Fruit fly (Drosophila melanogaster) whole organism, pupa: ENCODE results near the gene CG31677.

ENCODE experiments used
- CG10348 ChIP-seq: fragments of 200-800 bp; sonication (Bioruptor generic); IDR thresholded peaks from 2 replicates; pipeline ENCODE4 v1.3.6; 2022; ENCODE audit warnings: missing biosample characterization, missing genetic modification characterization
- CG12605 ChIP-seq: fragments of 200-800 bp; sonication (Bioruptor generic); IDR thresholded peaks from 2 replicates; pipeline ENCODE4 v1.3.6; 2022; ENCODE audit warnings: missing biosample characterization, missing genetic modification characterization
- CG13204 ChIP-seq: fragments of 200-800 bp; sonication (Bioruptor generic); optimal IDR thresholded peaks from 2 replicates; lab custom pipeline; 2018; ENCODE audit warnings: missing biosample characterization, mild to moderate bottlenecking, missing genetic modification characterization, moderate library complexity
- CG14655 ChIP-seq: fragments of 200-800 bp; sonication (Bioruptor generic); optimal IDR thresholded peaks from 3 replicates; lab custom pipeline; 2017; ENCODE audit warnings: mild to moderate bottlenecking, missing biosample characterization, missing genetic modification reagents, missing genetic modification characterization
- CG15710 ChIP-seq: fragments of 200-800 bp; sonication (Bioruptor generic); optimal IDR thresholded peaks from 2 replicates; lab custom pipeline; 2018; ENCODE audit warnings: missing biosample characterization, mild to moderate bottlenecking, missing genetic modification characterization, moderate library complexity
- CG17806 ChIP-seq: fragments of 200-800 bp; sonication (Bioruptor generic); optimal IDR thresholded peaks from 2 replicates; lab custom pipeline; 2018; ENCODE audit warnings: missing biosample characterization, mild to moderate bottlenecking, missing genetic modification characterization, moderate library complexity
- CG32121 ChIP-seq: fragments of 200-800 bp; sonication (Bioruptor generic); IDR thresholded peaks from 2 replicates; pipeline ENCODE4 v1.3.6; 2022; ENCODE audit warnings: missing biosample characterization, missing genetic modification characterization
- CG34367 ChIP-seq: fragments of 200-800 bp; sonication (Bioruptor generic); optimal IDR thresholded peaks from 2 replicates; lab custom pipeline; 2018; ENCODE audit warnings: missing biosample characterization, mild to moderate bottlenecking, missing genetic modification characterization
- CG4496 ChIP-seq: fragments of 200-800 bp; sonication (Bioruptor generic); IDR thresholded peaks from 3 replicates; pipeline ENCODE4 v1.3.6; 2022; ENCODE audit warnings: missing biosample characterization, missing genetic modification characterization
- CG8159 ChIP-seq: fragments of 200-800 bp; sonication (Bioruptor generic); optimal IDR thresholded peaks from 3 replicates; lab custom pipeline; 2018; ENCODE audit warnings: missing biosample characterization, mild to moderate bottlenecking, missing genetic modification characterization, moderate library complexity
- CG8301 ChIP-seq: fragments of 200-800 bp; sonication (Bioruptor generic); optimal IDR thresholded peaks from 2 replicates; lab custom pipeline; 2018; ENCODE audit warnings: missing biosample characterization, mild to moderate bottlenecking, missing genetic modification characterization
- CG9948 ChIP-seq: fragments of 200-800 bp; sonication (Bioruptor generic); optimal IDR thresholded peaks from 2 replicates; lab custom pipeline; 2018; ENCODE audit warnings: missing biosample characterization, mild to moderate bottlenecking, missing genetic modification characterization, moderate library complexity
- D1 ChIP-seq: fragments of 200-800 bp; sonication (Bioruptor generic); optimal IDR thresholded peaks from 2 replicates; lab custom pipeline; 2018; ENCODE audit warnings: missing biosample characterization, mild to moderate bottlenecking, missing genetic modification characterization, moderate library complexity
- EcR ChIP-seq: fragments of 200-800 bp; sonication (Bioruptor generic); optimal IDR thresholded peaks from 3 replicates; lab custom pipeline; 2019; ENCODE audit warnings: missing biosample characterization, missing genetic modification characterization, mild to moderate bottlenecking, moderate library complexity, missing genetic modification reagents
- Ets98B ChIP-seq: fragments of 200-800 bp; sonication (Bioruptor generic); IDR thresholded peaks from 2 replicates; pipeline ENCODE4 v1.3.6; 2022; ENCODE audit warnings: missing biosample characterization, missing genetic modification characterization
- Pif1A ChIP-seq: fragments of 200-800 bp; sonication (Bioruptor generic); optimal IDR thresholded peaks from 3 replicates; lab custom pipeline; 2016; ENCODE audit warnings: missing biosample characterization, missing genetic modification characterization
- Pif1B ChIP-seq: fragments of 200-800 bp; sonication (Bioruptor generic); optimal IDR thresholded peaks from 3 replicates; lab custom pipeline; 2016; ENCODE audit warnings: missing biosample characterization, missing genetic modification characterization
- Snoo ChIP-seq: fragments of 200-800 bp; sonication (Bioruptor generic); optimal IDR thresholded peaks from 3 replicates; lab custom pipeline; 2017; ENCODE audit warnings: missing biosample characterization, mild to moderate bottlenecking, missing genetic modification characterization, inconsistent platforms
- fd96Ca ChIP-seq: fragments of 200-800 bp; sonication (Bioruptor generic); IDR thresholded peaks from 3 replicates; pipeline ENCODE4 v1.3.6; 2022; ENCODE audit warnings: missing biosample characterization, missing genetic modification characterization
- gl ChIP-seq: fragments of 200-800 bp; sonication (Bioruptor generic); optimal IDR thresholded peaks from 2 replicates; lab custom pipeline; 2018; ENCODE audit warnings: missing biosample characterization, mild to moderate bottlenecking, missing genetic modification characterization
- rn ChIP-seq: fragments of 200-800 bp; sonication (Bioruptor generic); IDR thresholded peaks from 2 replicates; pipeline ENCODE4 v1.3.6; 2022; ENCODE audit warnings: missing biosample characterization, missing genetic modification characterization

CG31677 gene

dm6 chr2L:20604096-20604495, at the start of gene CG31677:
Gene CG31677, minus strand, starts transcription at chr2L:20604196.
- TF ChIP-seq CG15710 (tag; lab: Kevin White, UChicago): no peak
- TF ChIP-seq CG17806: no peak
- no peak for TF ChIP-seq Pif1A (GFP tag; lab: Kevin White, UChicago)

- TF ChIP-seq Ets98B (peak; percentile 28; the same call in 1 of the 2 replicates), gl (tag; lab: Kevin White, UChicago) (no peak), CG34367 (tag; lab: Kevin White, UChicago) (no peak), CG4496 (GFP tag; lab: Robert Waterston, UW) (no peak), CG9948 (tag; lab: Kevin White, UChicago) (no peak), CG17806 (peak; percentile 39), Pif1B (GFP tag; lab: Kevin White, UChicago) (no peak), CG14655 (GFP tag; lab: Kevin White, UChicago) (no peak), Snoo (peak; percentile 45), CG12605 (GFP tag; lab: Robert Waterston, UW) (0 out of 2 replicates have a peak, but pooled peaks have one; percentile 11), CG10348 (GFP tag; lab: Robert Waterston, UW) (no peak), D1 (tag; lab: Kevin White, UChicago) (no peak), fd96Ca (GFP tag; lab: Robert Waterston, UW) (no peak), CG15710 (tag; lab: Kevin White, UChicago) (peak; percentile 41), EcR (no peak), rn (GFP tag; lab: Robert Waterston, UW) (no peak), CG32121 (no peak; the same call in 1 of the 2 replicates), CG8159 (tag; lab: Kevin White, UChicago) (no peak), Pif1A (GFP tag; lab: Kevin White, UChicago) (no peak), CG8301 (tag; lab: Kevin White, UChicago) (no peak), CG13204 (no peak)
Observed at dm6 chr2L:20649891-20650290, 45.9 kb upstream of the CG31677 start, which contains the start of gene CG2611. Gene CG2611, plus strand, starts transcription at chr2L:20650189.

dm6 chr2L:20648612-20649011, 44.6 kb upstream of the CG31677 start, which contains the start of gene CG18810:
Gene CG18810, plus strand, starts transcription at chr2L:20648912.
- TF ChIP-seq gl (tag; lab: Kevin White, UChicago) (no peak), Pif1A (GFP tag; lab: Kevin White, UChicago) (no peak), rn (GFP tag; lab: Robert Waterston, UW) (no peak), CG8159 (tag; lab: Kevin White, UChicago) (no peak), CG4496 (GFP tag; lab: Robert Waterston, UW) (no peak), D1 (tag; lab: Kevin White, UChicago) (no peak), CG17806 (no peak), CG8301 (tag; lab: Kevin White, UChicago) (no peak)

dm6 chr2L:20647240-20647908, 43.4 kb upstream of the CG31677 start:
- TF ChIP-seq CG10348 (GFP tag; lab: Robert Waterston, UW) (no peak), EcR (no peak), CG12605 (GFP tag; lab: Robert Waterston, UW) (no peak), D1 (tag; lab: Kevin White, UChicago) (no peak), CG4496 (GFP tag; lab: Robert Waterston, UW) (no peak), fd96Ca (GFP tag; lab: Robert Waterston, UW) (no peak), CG32121 (no peak), CG17806 (no peak), Pif1B (GFP tag; lab: Kevin White, UChicago) (no peak), CG8301 (tag; lab: Kevin White, UChicago) (no peak), rn (GFP tag; lab: Robert Waterston, UW) (no peak), CG13204 (no peak)

- TF ChIP-seq Pif1B (GFP tag; lab: Kevin White, UChicago) (peak; percentile 91), CG14655 (GFP tag; lab: Kevin White, UChicago) (peak; percentile 96), fd96Ca (GFP tag; lab: Robert Waterston, UW) (peak; percentile 66; the same call in 1 of the 3 replicates), Pif1A (GFP tag; lab: Kevin White, UChicago) (peak; percentile 94), CG13204 (no peak), CG17806 (peak; percentile 94), CG32121 (peak; percentile 88), EcR (peak; percentile 15), CG8159 (tag; lab: Kevin White, UChicago) (peak; percentile 96), CG10348 (GFP tag; lab: Robert Waterston, UW) (no peak), rn (GFP tag; lab: Robert Waterston, UW) (peak; percentile 83), CG9948 (tag; lab: Kevin White, UChicago) (peak; percentile 96), CG8301 (tag; lab: Kevin White, UChicago) (peak; percentile 95), Snoo (peak; percentile 91), CG15710 (tag; lab: Kevin White, UChicago) (peak; percentile 95), gl (tag; lab: Kevin White, UChicago) (peak; percentile 84), CG4496 (GFP tag; lab: Robert Waterston, UW) (peak; percentile 89), Ets98B (peak; percentile 83), CG12605 (GFP tag; lab: Robert Waterston, UW) (peak; percentile 83), CG34367 (tag; lab: Kevin White, UChicago) (peak; percentile 95), D1 (tag; lab: Kevin White, UChicago) (peak; percentile 92)
Observed at dm6 chr2L:20645394-20645869, 41.4 kb upstream of the CG31677 start, which contains the start of the genes phr6-4 and CG2608. Gene phr6-4, minus strand, starts transcription at chr2L:20645791. Gene CG2608, plus strand, starts transcription at chr2L:20645822.
